Worm (Caenorhabditis elegans) whole organism, mixed stage, embryonic: ENCODE results near the gene C29F9.9.

Source experiments
- M03D4.4 ChIP-seq: sonication (generic microtip); optimal IDR thresholded peaks from 2 replicates; lab custom pipeline; 2017; ENCODE audit warnings: mild to moderate bottlenecking, missing genetic modification characterization, missing compliant biosample characterization
- bed-3 ChIP-seq: fragments of 200-800 bp; sonication (Bioruptor generic); optimal IDR thresholded peaks from 3 replicates; lab custom pipeline; 2018; ENCODE audit warnings: mild to moderate bottlenecking, missing genetic modification characterization, moderate library complexity, missing compliant biosample characterization
- blmp-1 ChIP-seq: fragments of 150-350 bp; optimal IDR thresholded peaks from 2 replicates; lab custom pipeline; 2014; ENCODE audit warnings: missing biosample characterization, missing genetic modification characterization
- ceh-39 ChIP-seq: fragments of 150-350 bp; optimal IDR thresholded peaks from 2 replicates; lab custom pipeline; 2014; ENCODE audit warnings: missing biosample characterization, missing genetic modification characterization
- ceh-43 ChIP-seq: fragments of 200-800 bp; sonication (Bioruptor generic); optimal IDR thresholded peaks from 2 replicates; lab custom pipeline; 2018; ENCODE audit warnings: mild to moderate bottlenecking, missing genetic modification characterization, moderate library complexity, missing compliant biosample characterization
- cnd-1 ChIP-seq: fragments of 200-800 bp; sonication (Bioruptor generic); optimal IDR thresholded peaks from 2 replicates; lab custom pipeline; 2018; ENCODE audit warnings: mild to moderate bottlenecking, missing genetic modification characterization, missing compliant biosample characterization
- elt-1 ChIP-seq: sonication (generic microtip); optimal IDR thresholded peaks from 2 replicates; lab custom pipeline; 2017; ENCODE audit warnings: missing genetic modification characterization, mild to moderate bottlenecking, missing compliant biosample characterization, antibody characterized with exemption, moderate library complexity, borderline replicate concordance; ENCODE audit not compliant: insufficient read depth
- elt-3 ChIP-seq: fragments of 150-350 bp; optimal IDR thresholded peaks from 2 replicates; lab custom pipeline; 2014; ENCODE audit warnings: missing biosample characterization, missing genetic modification characterization
- flh-1 ChIP-seq: fragments of 200-800 bp; sonication (Bioruptor generic); optimal IDR thresholded peaks from 2 replicates; lab custom pipeline; 2018; ENCODE audit warnings: mild to moderate bottlenecking, missing genetic modification characterization, moderate library complexity, missing compliant biosample characterization
- ham-2 ChIP-seq: fragments of 200-800 bp; sonication (Bioruptor generic); optimal IDR thresholded peaks from 2 replicates; lab custom pipeline; 2018; ENCODE audit warnings: mild to moderate bottlenecking, missing genetic modification characterization, missing compliant biosample characterization
- lin-13 ChIP-seq: fragments of 150-350 bp; optimal IDR thresholded peaks from 2 replicates; lab custom pipeline; 2014; ENCODE audit warnings: missing biosample characterization, missing genetic modification characterization
- lin-32 ChIP-seq: fragments of 200-800 bp; sonication (Bioruptor generic); optimal IDR thresholded peaks from 2 replicates; lab custom pipeline; 2018; ENCODE audit warnings: mild to moderate bottlenecking, missing genetic modification characterization, missing compliant biosample characterization
- lsy-2 ChIP-seq: fragments of 150-350 bp; optimal IDR thresholded peaks from 2 replicates; lab custom pipeline; 2014; ENCODE audit warnings: missing biosample characterization, missing genetic modification characterization
- mab-5 ChIP-seq: fragments of 150-350 bp; optimal IDR thresholded peaks from 2 replicates; lab custom pipeline; 2014; ENCODE audit warnings: missing biosample characterization, missing genetic modification characterization
- mep-1 ChIP-seq: fragments of 150-350 bp; optimal IDR thresholded peaks from 2 replicates; lab custom pipeline; 2017; ENCODE audit warnings: missing biosample characterization, missing genetic modification reagents, missing genetic modification characterization, inconsistent platforms
- mls-2 ChIP-seq: sonication (generic microtip); optimal IDR thresholded peaks from 2 replicates; lab custom pipeline; 2016; ENCODE audit warnings: mild to moderate bottlenecking, missing genetic modification characterization, moderate library complexity, missing compliant biosample characterization
- nhr-12 ChIP-seq: fragments of 150-350 bp; optimal IDR thresholded peaks from 2 replicates; lab custom pipeline; 2014; ENCODE audit warnings: missing biosample characterization, missing genetic modification characterization
- nhr-2 ChIP-seq: fragments of 150-350 bp; optimal IDR thresholded peaks from 2 replicates; lab custom pipeline; 2014; ENCODE audit warnings: missing biosample characterization, missing genetic modification characterization
- nhr-237 ChIP-seq: fragments of 150-350 bp; optimal IDR thresholded peaks from 2 replicates; lab custom pipeline; 2014; ENCODE audit warnings: missing biosample characterization, missing genetic modification characterization
- nhr-28 ChIP-seq: fragments of 150-350 bp; optimal IDR thresholded peaks from 2 replicates; lab custom pipeline; 2014; ENCODE audit warnings: missing biosample characterization, missing genetic modification characterization
- pha-4 ChIP-seq: fragments of 150-350 bp; optimal IDR thresholded peaks from 2 replicates; lab custom pipeline; 2018; ENCODE audit warnings: missing biosample characterization, missing genetic modification reagents, missing genetic modification characterization
- sem-2 ChIP-seq: fragments of 200-800 bp; sonication (Bioruptor generic); optimal IDR thresholded peaks from 2 replicates; lab custom pipeline; 2018; ENCODE audit warnings: mild to moderate bottlenecking, missing genetic modification characterization, missing compliant biosample characterization
- snpc-4 ChIP-seq: fragments of 150-350 bp; optimal IDR thresholded peaks from 2 replicates; lab custom pipeline; 2014; ENCODE audit warnings: missing biosample characterization, missing genetic modification characterization
- sptf-1 ChIP-seq: sonication (generic microtip); optimal IDR thresholded peaks from 2 replicates; lab custom pipeline; 2017; ENCODE audit warnings: mild to moderate bottlenecking, missing genetic modification characterization, moderate library complexity, missing compliant biosample characterization
- unc-120 ChIP-seq: sonication (generic microtip); optimal IDR thresholded peaks from 2 replicates; lab custom pipeline; 2017; ENCODE audit warnings: missing genetic modification characterization, missing compliant biosample characterization; ENCODE audit not compliant: poor library complexity, severe bottlenecking
- unc-39 ChIP-seq: fragments of 150-350 bp; optimal IDR thresholded peaks from 2 replicates; lab custom pipeline; 2014; ENCODE audit warnings: missing biosample characterization, missing genetic modification characterization
- unc-62 ChIP-seq: fragments of 150-350 bp; optimal IDR thresholded peaks from 2 replicates; lab custom pipeline; 2014; ENCODE audit warnings: missing biosample characterization, missing genetic modification reagents, missing genetic modification characterization
- ztf-11 ChIP-seq: fragments of 150-350 bp; optimal IDR thresholded peaks from 2 replicates; lab custom pipeline; 2014; ENCODE audit warnings: missing biosample characterization, missing genetic modification characterization

The C29F9.9 gene

DNA sequence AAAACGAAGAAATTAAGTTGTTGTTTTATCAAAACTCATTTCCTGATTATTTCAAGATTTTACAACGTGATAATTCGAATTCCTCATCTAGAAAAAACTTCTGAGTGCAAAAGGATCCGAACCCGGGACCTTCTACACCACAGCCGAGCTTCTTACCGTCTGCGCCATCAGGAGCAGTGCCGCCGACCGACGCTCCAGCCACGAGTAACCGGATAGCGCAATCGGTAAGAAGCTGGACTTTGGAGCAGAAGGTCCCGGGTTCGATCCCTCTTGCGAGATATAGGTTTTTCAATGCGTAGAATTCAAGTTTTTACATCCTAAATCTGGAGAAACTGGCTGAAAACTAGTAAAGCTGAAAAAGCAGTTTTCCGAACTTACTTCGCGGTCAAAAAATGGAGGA, 45.0 kb downstream of the C29F9.9 start:
- TF ChIP-seq bed-3 (GFP tag; lab: Kevin White, UChicago) (no peak), cnd-1 (tag; lab: Kevin White, UChicago) (no peak), nhr-12 (tag; lab: Kevin White, UChicago) (no peak), unc-39 (tag; lab: Kevin White, UChicago) (no peak), mab-5 (tag; lab: Kevin White, UChicago) (no peak), pha-4 (tag; lab: Kevin White, UChicago) (no peak), unc-120 (tag; lab: Kevin White, UChicago) (no peak), mls-2 (tag; lab: Kevin White, UChicago) (no peak), lsy-2 (tag; lab: Kevin White, UChicago) (no peak), lin-13 (tag; lab: Kevin White, UChicago) (no peak), flh-1 (GFP tag; lab: Kevin White, UChicago) (no peak), sem-2 (GFP tag; lab: Kevin White, UChicago) (no peak), nhr-2 (tag; lab: Kevin White, UChicago) (no peak), ceh-43 (GFP tag; lab: Kevin White, UChicago) (no peak), mep-1 (tag; lab: Kevin White, UChicago) (no peak), unc-62 (GFP tag; lab: Kevin White, UChicago) (no peak), elt-3 (tag; lab: Kevin White, UChicago) (no peak), ztf-11 (tag; lab: Kevin White, UChicago) (no peak)

ce11 chrIII:51622-52021, 47.1 kb downstream of the C29F9.9 start:
- no peak for TF ChIP-seq ceh-39 (tag; lab: Kevin White, UChicago)
- TF ChIP-seq nhr-28 (tag; lab: Kevin White, UChicago), result no peak
- TF ChIP-seq nhr-237 (tag; lab: Kevin White, UChicago), result no peak

ce11 chrIII:50418-50817, 48.3 kb downstream of the C29F9.9 start:
- no peak for TF ChIP-seq ceh-39 (tag; lab: Kevin White, UChicago)

DNA sequence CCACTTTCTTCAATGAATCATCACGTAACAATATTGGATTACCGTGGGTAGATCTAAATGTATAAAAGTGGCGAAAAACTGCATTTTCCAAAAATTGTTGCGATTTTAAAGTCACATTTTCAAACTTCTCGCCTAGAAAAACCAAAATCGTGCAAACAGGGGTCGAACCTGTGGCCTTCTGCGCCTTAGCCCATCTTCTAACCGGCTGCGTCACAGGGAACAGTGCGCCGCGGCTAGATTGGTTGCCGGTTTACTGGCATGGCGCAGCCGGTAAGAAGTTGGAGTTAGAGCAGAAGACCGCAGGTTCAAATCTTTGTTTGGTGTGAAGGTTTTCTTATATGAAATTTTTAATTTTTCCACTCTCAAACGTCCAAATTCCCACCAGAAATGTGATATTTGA, 49.7 kb downstream of the C29F9.9 start:
- TF ChIP-seq cnd-1 (tag; lab: Kevin White, UChicago) (no peak), unc-62 (GFP tag; lab: Kevin White, UChicago) (no peak), unc-120 (tag; lab: Kevin White, UChicago) (no peak), ham-2 (GFP tag; lab: Kevin White, UChicago) (no peak), elt-1 (tag; lab: Kevin White, UChicago) (no peak), flh-1 (GFP tag; lab: Kevin White, UChicago) (no peak), mab-5 (tag; lab: Kevin White, UChicago) (no peak), sem-2 (GFP tag; lab: Kevin White, UChicago) (no peak), sptf-1 (tag; lab: Kevin White, UChicago) (no peak), ceh-43 (GFP tag; lab: Kevin White, UChicago) (no peak), nhr-12 (tag; lab: Kevin White, UChicago) (no peak), M03D4.4 (tag; lab: Kevin White, UChicago) (no peak), snpc-4 (tag; lab: Kevin White, UChicago) (no peak), lin-32 (GFP tag; lab: Kevin White, UChicago) (no peak), bed-3 (GFP tag; lab: Kevin White, UChicago) (no peak), lsy-2 (tag; lab: Kevin White, UChicago) (no peak), blmp-1 (no peak)
